Worm (Caenorhabditis elegans) whole organism, L3 larva: ENCODE results near the gene afmd-1.

Experiments used
- ZK546.5 ChIP-seq: sonication (generic microtip); optimal IDR thresholded peaks from 2 replicates; lab custom pipeline; 2017; ENCODE audit warnings: missing biosample characterization, missing genetic modification characterization
- aly-2 ChIP-seq: fragments of 150-350 bp; optimal IDR thresholded peaks from 2 replicates; lab custom pipeline; 2014; ENCODE audit warnings: missing biosample characterization, missing genetic modification characterization
- ama-1 ChIP-seq: fragments of 150-350 bp; optimal IDR thresholded peaks from 2 replicates; lab custom pipeline; 2018
- elt-3 ChIP-seq, 3 experiments: fragments of 150-350 bp in 1 of 3; sonication (generic microtip) in 2 of 3; optimal IDR thresholded peaks; 2 replicates in 2 of 3; 4 replicates in 1 of 3; lab custom pipeline; 2014 to 2017; ENCODE audit warnings: missing biosample characterization in 3 of 3, missing genetic modification characterization in 3 of 3
- lin-39 ChIP-seq: fragments of 150-350 bp; optimal IDR thresholded peaks from 2 replicates; lab custom pipeline; 2018; ENCODE audit warnings: missing biosample characterization, missing genetic modification reagents, missing genetic modification characterization
- lsy-12 ChIP-seq: sonication (generic microtip); optimal IDR thresholded peaks from 2 replicates; lab custom pipeline; 2016; ENCODE audit warnings: mild to moderate bottlenecking, missing genetic modification characterization, missing compliant biosample characterization
- mdl-1 ChIP-seq: fragments of 150-350 bp; optimal IDR thresholded peaks from 2 replicates; lab custom pipeline; 2014; ENCODE audit warnings: missing biosample characterization, missing genetic modification characterization
- pha-4 ChIP-seq: fragments of 150-350 bp; optimal IDR thresholded peaks from 2 replicates; lab custom pipeline; 2014; ENCODE audit warnings: missing biosample characterization, missing genetic modification reagents, missing genetic modification characterization
- pqm-1 ChIP-seq: fragments of 150-350 bp; optimal IDR thresholded peaks from 2 replicates; lab custom pipeline; 2017; ENCODE audit warnings: missing biosample characterization, missing genetic modification characterization, inconsistent platforms
- sea-2 ChIP-seq: fragments of 150-350 bp; sonication (generic microtip); optimal IDR thresholded peaks from 4 replicates; lab custom pipeline; 2014; ENCODE audit warnings: missing biosample characterization, missing genetic modification reagents, missing genetic modification characterization
- skn-1 ChIP-seq: fragments of 150-350 bp; optimal IDR thresholded peaks from 2 replicates; lab custom pipeline; 2014; ENCODE audit warnings: missing biosample characterization, missing genetic modification characterization
- snpc-4 ChIP-seq: fragments of 150-350 bp; optimal IDR thresholded peaks from 2 replicates; lab custom pipeline; 2014; ENCODE audit warnings: missing biosample characterization, missing genetic modification characterization
- unc-62 ChIP-seq: fragments of 150-350 bp; sonication (generic microtip); optimal IDR thresholded peaks from 4 replicates; lab custom pipeline; 2014; ENCODE audit warnings: missing biosample characterization, missing genetic modification reagents, missing genetic modification characterization

DNA sequence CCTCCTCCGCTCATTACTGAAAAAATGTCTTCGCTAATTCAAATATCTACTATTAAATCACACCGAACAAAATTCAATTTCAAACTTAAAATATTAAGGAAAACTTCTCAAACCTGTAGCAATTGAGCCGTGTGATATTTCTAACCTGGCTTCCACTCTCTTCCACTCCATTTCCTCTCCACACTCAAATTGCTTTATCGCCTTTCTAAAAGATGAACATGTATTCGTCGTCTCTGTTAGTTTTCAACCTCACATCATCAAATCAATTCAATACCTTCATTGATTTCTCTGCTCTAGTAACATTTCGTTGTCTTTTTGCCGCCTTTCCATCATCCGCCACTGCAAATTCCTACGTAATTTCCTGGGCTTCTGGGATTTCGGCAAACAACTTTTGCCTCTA, 47.9 kb downstream of the afmd-1 start, which contains the start of gene F42C5.4:
- TF ChIP-seq pqm-1 (tag; lab: Kevin White, UChicago): no peak
- TF ChIP-seq pha-4 (tag; lab: Kevin White, UChicago): no peak
- no peak for TF ChIP-seq mdl-1 (tag; lab: Kevin White, UChicago)
- no peak for TF ChIP-seq ama-1 (lab: Kevin White, UChicago)
- no peak for TF ChIP-seq sea-2
- no peak for TF ChIP-seq skn-1
- no peak for TF ChIP-seq lin-39 (tag; lab: Kevin White, UChicago)
- no peak for TF ChIP-seq unc-62 (GFP tag; lab: Kevin White, UChicago)
- TF ChIP-seq lsy-12 (tag; lab: Kevin White, UChicago): no peak
- TF ChIP-seq elt-3 (tag; optimal IDR thresholded peaks at IDR 0.05; lab: Kevin White, UChicago): no peak
- TF ChIP-seq snpc-4: no peak
- TF ChIP-seq aly-2 (tag; lab: Kevin White, UChicago): no peak
- no peak for TF ChIP-seq ZK546.5
